Worm (Caenorhabditis elegans): ENCODE measurements around the gene stg-1.

The stg-1 gene

DNA sequence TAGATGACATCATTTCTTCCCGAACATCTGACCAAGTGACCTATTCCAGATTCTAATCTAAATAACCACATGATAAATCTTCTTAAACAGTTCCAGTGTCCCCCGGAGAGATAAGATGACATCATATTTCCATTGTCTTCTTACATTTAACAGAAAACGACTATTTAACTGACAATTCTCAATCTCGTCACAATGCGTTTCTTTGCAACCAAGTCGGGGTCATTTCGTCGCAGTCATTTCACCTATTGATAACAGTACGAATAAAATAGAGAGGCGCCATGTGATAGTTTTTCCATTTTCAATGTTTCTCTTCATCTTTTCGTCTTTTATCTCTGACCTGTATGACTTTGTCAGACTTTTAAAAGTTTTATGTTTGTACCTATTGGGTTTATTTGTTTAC, 31.4 kb downstream of the stg-1 start (continued):
- TF ChIP-seq ama-1 (optimal IDR thresholded peaks at IDR 0.05) = no peak
- no peak for TF ChIP-seq dsc-1 (tag; optimal IDR thresholded peaks at IDR 0.05)
- no peak for TF ChIP-seq zag-1 (tag; optimal IDR thresholded peaks at IDR 0.05)
- TF ChIP-seq egl-13 (tag; optimal IDR thresholded peaks at IDR 0.05) = no peak
- TF ChIP-seq sox-4 (tag; optimal IDR thresholded peaks at IDR 0.05) = no peak
- TF ChIP-seq nhr-71 (tag; optimal IDR thresholded peaks at IDR 0.05) = peak; percentile 60
- no peak for TF ChIP-seq ces-1 (GFP tag; optimal IDR thresholded peaks at IDR 0.05)
- no peak for TF ChIP-seq aha-1 (tag; optimal IDR thresholded peaks at IDR 0.05)
- TF ChIP-seq hpl-2 (GFP tag; optimal IDR thresholded peaks at IDR 0.05) = no peak
- no peak for TF ChIP-seq fkh-10 (GFP tag; optimal IDR thresholded peaks at IDR 0.05)
- TF ChIP-seq mef-2 (tag; optimal IDR thresholded peaks at IDR 0.05) = no peak
- TF ChIP-seq ceh-90 (tag; optimal IDR thresholded peaks at IDR 0.05) = no peak
- no peak for TF ChIP-seq lin-15B (tag; optimal IDR thresholded peaks at IDR 0.05)
- TF ChIP-seq ceh-63 (GFP tag; optimal IDR thresholded peaks at IDR 0.05) = no peak
- peak; percentile 90 for TF ChIP-seq nhr-85 (tag)
- no peak for TF ChIP-seq unc-62 (GFP tag; optimal IDR thresholded peaks at IDR 0.05)
- no peak for TF ChIP-seq fos-1 (tag; optimal IDR thresholded peaks at IDR 0.05)
- peak; percentile 73 for TF ChIP-seq lin-14 (GFP tag; optimal IDR thresholded peaks at IDR 0.05)
- no peak for TF ChIP-seq hlh-4 (tag; optimal IDR thresholded peaks at IDR 0.05)
- no peak for TF ChIP-seq ceh-88 (GFP tag; IDR thresholded peaks at IDR 0.05)
- no peak for TF ChIP-seq dpl-1 (GFP tag; optimal IDR thresholded peaks at IDR 0.05)
- no peak for TF ChIP-seq ztf-11 (tag; optimal IDR thresholded peaks at IDR 0.05)
- TF ChIP-seq lsy-2 (tag; optimal IDR thresholded peaks at IDR 0.05) = peak in 1 of 2 experiments; percentile 8
- no peak for TF ChIP-seq ztf-4 (tag; optimal IDR thresholded peaks at IDR 0.05)
- no peak for TF ChIP-seq efl-1 (optimal IDR thresholded peaks at IDR 0.05)
- no peak for TF ChIP-seq efl-1 (GFP tag; optimal IDR thresholded peaks at IDR 0.05 in 1 of 2)
- no peak for TF ChIP-seq grh-1 (GFP tag; IDR thresholded peaks at IDR 0.05)
- no peak for TF ChIP-seq isw-1 (GFP tag; IDR thresholded peaks at IDR 0.05)
- no peak for TF ChIP-seq efl-3 (GFP tag; optimal IDR thresholded peaks at IDR 0.05)
- TF ChIP-seq nhr-90 (tag; optimal IDR thresholded peaks at IDR 0.05; ENCODE audit: poor library complexity) = peak; percentile 58
- peak; percentile 59 for TF ChIP-seq snu-23 (GFP tag; optimal IDR thresholded peaks at IDR 0.05)
- no peak for TF ChIP-seq hlh-17 (GFP tag; optimal IDR thresholded peaks at IDR 0.05; ENCODE audit: borderline replicate concordance)
- no peak for TF ChIP-seq ceh-82 (tag; optimal IDR thresholded peaks at IDR 0.05)
- no peak for TF ChIP-seq F16B12.6 (tag; optimal IDR thresholded peaks at IDR 0.05)
- TF ChIP-seq ets-5 (GFP tag; IDR thresholded peaks at IDR 0.05) = no peak
- no peak for TF ChIP-seq sptf-1 (tag; optimal IDR thresholded peaks at IDR 0.05)
- TF ChIP-seq nhr-77 (tag; optimal IDR thresholded peaks at IDR 0.05) = no peak
- TF ChIP-seq aly-2 (tag; optimal IDR thresholded peaks at IDR 0.05) = no peak
- no peak for TF ChIP-seq pag-3 (tag; optimal IDR thresholded peaks at IDR 0.05; ENCODE audit: borderline replicate concordance, insufficient read depth)
- TF ChIP-seq vab-15 (tag; optimal IDR thresholded peaks at IDR 0.05) = no peak
- peak in 4 of 6 experiments; percentile 24 to 85 (median 59) for TF ChIP-seq elt-3 (tag; optimal IDR thresholded peaks at IDR 0.05)
- TF ChIP-seq sup-37 (GFP tag; optimal IDR thresholded peaks at IDR 0.05) = no peak
- TF ChIP-seq zip-4 (GFP tag; optimal IDR thresholded peaks at IDR 0.05) = no peak
- no peak for TF ChIP-seq nhr-12 (tag; optimal IDR thresholded peaks at IDR 0.05)
- TF ChIP-seq skn-1 (tag; optimal IDR thresholded peaks at IDR 0.05) = no peak
- TF ChIP-seq nhr-19 (GFP tag; conservative IDR thresholded peaks at IDR 0.05) = peak; percentile 32; the same call in 1 of the 2 replicates
- no peak for TF ChIP-seq Y116A8C.19 (tag; optimal IDR thresholded peaks at IDR 0.05; ENCODE audit: borderline replicate concordance)
- TF ChIP-seq unc-98 (GFP tag; IDR thresholded peaks at IDR 0.05) = no peak
- TF ChIP-seq alr-1 (tag; optimal IDR thresholded peaks at IDR 0.05; ENCODE audit: borderline replicate concordance) = no peak
- no peak for TF ChIP-seq ceh-8 (GFP tag; optimal IDR thresholded peaks at IDR 0.05)
- TF ChIP-seq C16A3.4 (tag; optimal IDR thresholded peaks at IDR 0.05) = no peak
- TF ChIP-seq fkh-8 (tag; optimal IDR thresholded peaks at IDR 0.05) = no peak
- peak; percentile 44 for TF ChIP-seq mep-1 (tag; optimal IDR thresholded peaks at IDR 0.05)
- TF ChIP-seq pqm-1 (tag; optimal IDR thresholded peaks at IDR 0.05) = no peak

Measured in whole organism, L1 larva.